Fruit fly (Drosophila melanogaster): Measurements from ENCODE around the gene mfas.

Gene mfas

DNA sequence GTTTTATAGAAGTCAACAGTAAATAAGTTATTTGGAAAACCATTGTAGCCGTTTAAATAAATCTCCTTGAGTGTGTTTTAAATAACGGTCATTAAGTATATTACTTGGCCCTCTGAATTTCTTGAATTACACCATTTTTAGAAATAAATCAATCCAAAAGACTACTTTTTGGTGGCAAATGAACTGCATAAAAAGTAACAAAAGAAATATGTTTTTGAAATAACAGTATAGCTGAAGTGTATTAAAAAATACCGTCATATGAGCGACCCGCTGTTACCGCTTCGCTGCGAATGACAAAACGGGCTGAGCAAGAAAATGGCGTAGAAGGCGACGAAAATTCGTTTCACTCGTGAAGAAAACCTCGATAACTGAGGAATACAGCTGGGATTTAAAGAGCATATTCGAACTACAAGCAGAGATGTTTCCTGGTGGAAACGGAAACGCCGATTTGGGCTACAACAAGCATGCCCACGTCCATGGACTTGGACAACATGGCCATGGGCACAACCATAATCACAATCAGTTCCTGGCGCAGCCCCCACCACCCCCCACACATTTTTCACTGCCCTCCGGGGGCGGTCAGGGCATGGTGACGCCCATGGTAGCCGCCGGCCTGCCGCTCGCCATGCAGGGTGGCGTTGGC, 43.6 kb downstream of the mfas start, which contains the start of gene CG31211 (continued):
- TF ChIP-seq CG3032 (tag; optimal IDR thresholded peaks at IDR 0.05) (no peak), net (GFP tag; optimal IDR thresholded peaks at IDR 0.05) (no peak), pdm3 (GFP tag; optimal IDR thresholded peaks at IDR 0.05) (peak; percentile 13), CG11294 (GFP tag; IDR thresholded peaks at IDR 0.05) (no peak), dsx (GFP tag; optimal IDR thresholded peaks at IDR 0.05; ENCODE audit: poor library complexity, severe bottlenecking) (no peak), CG9139 (GFP tag; optimal IDR thresholded peaks at IDR 0.05) (no peak), CG16779 (tag; optimal IDR thresholded peaks at IDR 0.05) (no peak), CG32006 (GFP tag; optimal IDR thresholded peaks at IDR 0.05) (no peak), topi (GFP tag; optimal IDR thresholded peaks at IDR 0.05) (no peak), Eip75B (GFP tag; optimal IDR thresholded peaks at IDR 0.05) (no peak), esn (GFP tag; optimal IDR thresholded peaks at IDR 0.05) (peak; percentile 25), CG3919 (GFP tag; optimal IDR thresholded peaks at IDR 0.05) (peak; percentile 44), Sox15 (GFP tag; optimal IDR thresholded peaks at IDR 0.05) (no peak), Hr39 (GFP tag; optimal IDR thresholded peaks at IDR 0.05) (peak; percentile 21), fd85E (GFP tag; optimal IDR thresholded peaks at IDR 0.05) (no peak), CG6808 (GFP tag; optimal IDR thresholded peaks at IDR 0.05) (no peak), CG10631 (GFP tag; optimal IDR thresholded peaks at IDR 0.05) (no peak), achi (GFP tag; optimal IDR thresholded peaks at IDR 0.05) (no peak), CG6792 (GFP tag; optimal IDR thresholded peaks at IDR 0.05) (no peak), acj6 (GFP tag; optimal IDR thresholded peaks at IDR 0.05) (peak; percentile 8)

DNA sequence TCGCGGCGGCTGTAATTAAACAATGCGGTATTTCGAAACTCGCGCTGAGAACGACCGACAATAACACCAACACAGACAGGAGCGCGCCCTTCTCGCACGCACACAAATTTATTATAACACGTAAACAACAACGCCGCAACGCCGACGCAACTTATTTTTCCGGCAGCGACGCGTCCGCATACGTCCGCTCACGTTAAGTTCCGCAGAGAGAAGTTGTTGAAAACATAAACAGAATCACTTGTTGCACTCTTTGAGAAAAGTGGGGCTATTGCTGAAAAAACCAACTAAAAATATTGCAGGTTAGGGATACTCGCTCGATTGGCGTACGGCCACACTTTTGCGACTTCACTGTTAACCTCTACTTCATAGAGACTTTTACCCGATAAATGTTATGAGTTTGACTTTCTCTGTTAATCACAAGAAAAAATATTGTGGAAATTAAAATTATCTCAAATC, 44.2 kb downstream of the mfas start, which contains the start of gene Cad87A:
TSS of gene Cad87A (minus strand) at position 227 of the 456 bp plus-strand sequence.
- no peak for TF ChIP-seq CG6792 (GFP tag; optimal IDR thresholded peaks at IDR 0.05)
- TF ChIP-seq CG3032 (tag; optimal IDR thresholded peaks at IDR 0.05), result peak; percentile 3
- no peak for TF ChIP-seq spab (GFP tag; optimal IDR thresholded peaks at IDR 0.05)
- no peak for TF ChIP-seq CG8119 (GFP tag; IDR thresholded peaks at IDR 0.05)
- TF ChIP-seq Eip78C (GFP tag), result peak; percentile 64
- TF ChIP-seq ss (GFP tag; optimal IDR thresholded peaks at IDR 0.05), result peak; percentile 51 to 55
- TF ChIP-seq Gug (GFP tag; IDR thresholded peaks at IDR 0.05), result no peak
- peak; percentile 44 for TF ChIP-seq CG1621 (tag; optimal IDR thresholded peaks at IDR 0.05)
- no peak for TF ChIP-seq CG4318 (GFP tag; optimal IDR thresholded peaks at IDR 0.05)
- TF ChIP-seq CG9139 (GFP tag; optimal IDR thresholded peaks at IDR 0.05), result no peak
- peak; percentile 17 for TF ChIP-seq vri (GFP tag; optimal IDR thresholded peaks at IDR 0.05)
- TF ChIP-seq fkh (GFP tag; optimal IDR thresholded peaks at IDR 0.05), result peak; percentile 82
- no peak for TF ChIP-seq esn (GFP tag; optimal IDR thresholded peaks at IDR 0.05)
- TF ChIP-seq CG6854 (GFP tag; optimal IDR thresholded peaks at IDR 0.05), result peak; percentile 19
- no peak for TF ChIP-seq CG6163 (GFP tag; IDR thresholded peaks at IDR 0.05)
- TF ChIP-seq dsx (GFP tag; optimal IDR thresholded peaks at IDR 0.05; ENCODE audit: poor library complexity, severe bottlenecking), result peak; percentile 45

DNA sequence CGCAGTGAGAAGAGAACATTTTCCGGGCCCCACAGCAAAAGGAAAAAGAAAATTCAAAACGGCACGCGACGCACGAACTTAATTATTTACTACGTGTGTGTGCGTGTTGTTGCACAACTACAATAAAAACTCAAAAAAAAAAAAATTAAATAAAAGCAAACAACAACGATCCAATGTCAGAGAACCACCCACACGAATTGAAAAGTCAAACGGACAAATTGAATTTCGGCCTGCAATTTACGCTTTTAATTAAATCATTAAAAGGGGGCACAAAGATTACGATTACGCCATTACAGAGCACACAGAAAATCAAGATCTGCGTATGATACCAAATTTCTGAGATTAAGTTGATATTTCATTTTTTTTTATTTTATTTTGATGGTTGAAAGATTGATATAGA, 45.2 kb downstream of the mfas start:
- TF ChIP-seq Lpt (GFP tag; optimal IDR thresholded peaks at IDR 0.05) (no peak), svp (GFP tag) (peak; percentile 33), fd59A (GFP tag; optimal IDR thresholded peaks at IDR 0.05) (no peak), CG32006 (GFP tag; optimal IDR thresholded peaks at IDR 0.05) (peak; percentile 11), CG7368 (GFP tag; optimal IDR thresholded peaks at IDR 0.05) (no peak), Eip78C (GFP tag) (no peak), CG3032 (tag; optimal IDR thresholded peaks at IDR 0.05) (no peak), acj6 (GFP tag; optimal IDR thresholded peaks at IDR 0.05) (no peak), Met (GFP tag; optimal IDR thresholded peaks at IDR 0.05) (no peak), fd85E (GFP tag; optimal IDR thresholded peaks at IDR 0.05) (no peak), CG4318 (GFP tag; optimal IDR thresholded peaks at IDR 0.05) (no peak), eg (GFP tag; IDR thresholded peaks at IDR 0.05) (0 out of 3 replicates have a peak, but pooled peaks have one; percentile 15), CG10669 (GFP tag; optimal IDR thresholded peaks at IDR 0.05) (no peak), Hr38 (GFP tag; optimal IDR thresholded peaks at IDR 0.05) (no peak), Hr39 (GFP tag; optimal IDR thresholded peaks at IDR 0.05) (no peak), Eip93F (GFP tag; optimal IDR thresholded peaks at IDR 0.05) (no peak), CG6276 (GFP tag; optimal IDR thresholded peaks at IDR 0.05) (no peak), Eip75B (GFP tag; optimal IDR thresholded peaks at IDR 0.05) (no peak), Sox15 (GFP tag; optimal IDR thresholded peaks at IDR 0.05) (no peak), CG8632 (GFP tag; optimal IDR thresholded peaks at IDR 0.05) (no peak), Smox (GFP tag; optimal IDR thresholded peaks at IDR 0.05) (no peak), Ets96B (tag; optimal IDR thresholded peaks at IDR 0.05) (no peak)

All from whole organism, prepupa.